Fruit fly (Drosophila melanogaster) whole organism, embryonic: ENCODE results near the gene nbs.

Experiments used
- CG11695 ChIP-seq: fragments of 200-800 bp; sonication (Bioruptor generic); IDR thresholded peaks from 3 replicates; pipeline ENCODE4 v1.3.6; 2022; ENCODE audit warnings: missing biosample characterization, missing genetic modification characterization
- CG12659 ChIP-seq: fragments of 200-800 bp; sonication (Bioruptor generic); optimal IDR thresholded peaks from 3 replicates; lab custom pipeline; 2017; ENCODE audit warnings: mild to moderate bottlenecking, missing biosample characterization, missing genetic modification reagents, missing genetic modification characterization
- CG14050 ChIP-seq: fragments of 200-800 bp; sonication (Bioruptor generic); IDR thresholded peaks from 3 replicates; pipeline ENCODE4 v1.3.6; 2022; ENCODE audit warnings: missing biosample characterization, missing genetic modification characterization
- CG14667 ChIP-seq: fragments of 200-800 bp; sonication (Bioruptor generic); IDR thresholded peaks from 2 replicates; pipeline ENCODE4 v1.3.6; 2022; ENCODE audit warnings: missing biosample characterization, missing genetic modification characterization
- CG15073 ChIP-seq: fragments of 200-800 bp; sonication (Bioruptor generic); optimal IDR thresholded peaks from 2 replicates; lab custom pipeline; 2016; ENCODE audit warnings: missing biosample characterization, missing genetic modification characterization
- CG17361 ChIP-seq: fragments of 200-800 bp; sonication (Bioruptor generic); IDR thresholded peaks from 3 replicates; pipeline ENCODE4 v1.3.6; 2022; ENCODE audit warnings: missing biosample characterization, missing genetic modification characterization
- CG17385 ChIP-seq: fragments of 200-800 bp; sonication (Bioruptor generic); optimal IDR thresholded peaks from 3 replicates; lab custom pipeline; 2018; ENCODE audit warnings: missing biosample characterization, mild to moderate bottlenecking, missing genetic modification characterization
- CG18262 ChIP-seq: fragments of 200-800 bp; optimal IDR thresholded peaks from 3 replicates; lab custom pipeline; 2019; ENCODE audit warnings: missing biosample characterization, mild to moderate bottlenecking, missing genetic modification characterization, moderate library complexity
- CG4360 ChIP-seq: fragments of 200-800 bp; sonication (Bioruptor generic); IDR thresholded peaks from 2 replicates; pipeline ENCODE4 v1.3.6; 2022; ENCODE audit warnings: missing biosample characterization, missing genetic modification characterization
- CG6813 ChIP-seq: fragments of 200-800 bp; sonication (Bioruptor generic); optimal IDR thresholded peaks from 2 replicates; lab custom pipeline; 2017; ENCODE audit warnings: missing biosample characterization, missing genetic modification characterization, mild to moderate bottlenecking, moderate library complexity, missing genetic modification reagents
- CG8359 ChIP-seq: fragments of 200-800 bp; sonication (Bioruptor generic); optimal IDR thresholded peaks from 2 replicates; lab custom pipeline; 2017; ENCODE audit warnings: missing biosample characterization, mild to moderate bottlenecking, missing genetic modification characterization, borderline replicate concordance
- CG9609 ChIP-seq: fragments of 200-800 bp; sonication (Bioruptor generic); optimal IDR thresholded peaks from 3 replicates; lab custom pipeline; 2016; ENCODE audit warnings: missing biosample characterization, missing genetic modification characterization
- Dek ChIP-seq: fragments of 200-800 bp; sonication (Bioruptor generic); optimal IDR thresholded peaks from 3 replicates; lab custom pipeline; 2019; ENCODE audit warnings: missing biosample characterization, mild to moderate bottlenecking, missing genetic modification characterization, moderate library complexity
- Dref ChIP-seq: fragments of 200-800 bp; sonication (Bioruptor generic); IDR thresholded peaks from 2 replicates; pipeline ENCODE4 v1.3.6; 2022; ENCODE audit warnings: missing biosample characterization, missing genetic modification characterization
- Gug ChIP-seq: fragments of 200-800 bp; sonication (Bioruptor generic); IDR thresholded peaks from 4 replicates; pipeline ENCODE4 v1.3.6; 2022; ENCODE audit warnings: missing biosample characterization, missing genetic modification characterization
- HLH4C ChIP-seq: fragments of 200-800 bp; sonication (Bioruptor generic); IDR thresholded peaks from 3 replicates; pipeline ENCODE4 v1.3.6; 2022; ENCODE audit warnings: missing biosample characterization, missing genetic modification characterization; ENCODE audit not compliant: partially characterized antibody
- Jarid2 ChIP-seq: fragments of 200-800 bp; sonication (Bioruptor generic); optimal IDR thresholded peaks from 3 replicates; lab custom pipeline; 2017; ENCODE audit warnings: mild to moderate bottlenecking, missing biosample characterization, missing genetic modification reagents, missing genetic modification characterization
- Med ChIP-seq: fragments of 200-800 bp; sonication (Bioruptor generic); peaks from one replicate; lab custom pipeline; 2016; ENCODE audit warnings: missing biosample characterization, missing genetic modification characterization, mild to moderate bottlenecking, inconsistent platforms, moderate library complexity
- NC2β ChIP-seq: fragments of 200-800 bp; sonication (Bioruptor generic); optimal IDR thresholded peaks from 2 replicates; lab custom pipeline; 2016; ENCODE audit warnings: missing biosample characterization, missing genetic modification characterization
- NfI ChIP-seq: fragments of 200-800 bp; sonication (Bioruptor generic); optimal IDR thresholded peaks from 3 replicates; lab custom pipeline; 2018; ENCODE audit warnings: missing biosample characterization, mild to moderate bottlenecking, missing genetic modification characterization, moderate library complexity
- Scr ChIP-seq: fragments of 200-800 bp; sonication (Bioruptor generic); IDR thresholded peaks from 2 replicates; pipeline ENCODE4 v1.3.6; 2022; ENCODE audit warnings: missing biosample characterization, missing genetic modification characterization; ENCODE audit not compliant: partially characterized antibody
- Sox100B ChIP-seq: fragments of 200-800 bp; sonication (Bioruptor generic); optimal IDR thresholded peaks from 3 replicates; lab custom pipeline; 2018; ENCODE audit warnings: missing biosample characterization, mild to moderate bottlenecking, missing genetic modification characterization
- Tbp ChIP-seq: fragments of >200 bp; optimal IDR thresholded peaks from 2 replicates; lab custom pipeline; 2018; ENCODE audit warnings: missing biosample characterization, missing genetic modification characterization
- amos ChIP-seq: fragments of 200-800 bp; sonication (Bioruptor generic); IDR thresholded peaks from 2 replicates; pipeline ENCODE4 v1.3.6; 2022; ENCODE audit warnings: missing biosample characterization, missing genetic modification characterization; ENCODE audit not compliant: partially characterized antibody
- bsh ChIP-seq, 2 experiments: fragments of 200-800 bp; sonication (Bioruptor generic); optimal IDR thresholded peaks; 2 replicates each; lab custom pipeline; 2017 to 2018; ENCODE audit warnings: mild to moderate bottlenecking in 2 of 2, missing biosample characterization in 2 of 2, missing genetic modification characterization in 2 of 2, moderate library complexity in 1 of 2
- chinmo ChIP-seq: fragments of 200-800 bp; sonication (Bioruptor generic); IDR thresholded peaks from 4 replicates; pipeline ENCODE4 v1.3.6; 2022; ENCODE audit warnings: missing biosample characterization, missing genetic modification characterization; ENCODE audit not compliant: partially characterized antibody
- corto ChIP-seq: fragments of 200-800 bp; sonication (Bioruptor generic); optimal IDR thresholded peaks from 2 replicates; lab custom pipeline; 2016; ENCODE audit warnings: missing biosample characterization, mild to moderate bottlenecking, missing genetic modification characterization, moderate library complexity
- crol ChIP-seq: fragments of 200-800 bp; sonication (Bioruptor generic); IDR thresholded peaks from 2 replicates; pipeline ENCODE4 v1.3.6; 2022; ENCODE audit warnings: missing biosample characterization, missing genetic modification characterization
- da ChIP-seq: fragments of 200-800 bp; sonication (Bioruptor generic); optimal IDR thresholded peaks from 2 replicates; lab custom pipeline; 2016; ENCODE audit warnings: missing biosample characterization, missing genetic modification characterization
- danr ChIP-seq: fragments of 200-800 bp; sonication (Bioruptor generic); IDR thresholded peaks from 2 replicates; pipeline ENCODE4 v1.3.6; 2022; ENCODE audit warnings: missing biosample characterization, missing genetic modification characterization
- dm ChIP-seq: fragments of 200-800 bp; sonication (Bioruptor generic); optimal IDR thresholded peaks from 3 replicates; lab custom pipeline; 2016; ENCODE audit warnings: missing biosample characterization, missing genetic modification characterization
- dmrt11E ChIP-seq: fragments of 200-800 bp; sonication (Bioruptor generic); optimal IDR thresholded peaks from 3 replicates; lab custom pipeline; 2018; ENCODE audit warnings: missing biosample characterization, mild to moderate bottlenecking, missing genetic modification characterization, moderate library complexity
- fd64A ChIP-seq: fragments of 200-800 bp; sonication (Bioruptor generic); optimal IDR thresholded peaks from 3 replicates; lab custom pipeline; 2018; ENCODE audit warnings: missing biosample characterization, mild to moderate bottlenecking, missing genetic modification characterization
- ftz-f1 ChIP-seq: fragments of 200-800 bp; sonication (Bioruptor generic); optimal IDR thresholded peaks from 2 replicates; lab custom pipeline; 2016; ENCODE audit warnings: missing biosample characterization, missing genetic modification characterization
- hth ChIP-seq: fragments of >200 bp; optimal IDR thresholded peaks from 2 replicates; lab custom pipeline; 2017; ENCODE audit warnings: inconsistent platforms
- ken ChIP-seq: fragments of 200-800 bp; sonication (Bioruptor generic); IDR thresholded peaks from 3 replicates; pipeline ENCODE4 v1.3.6; 2022; ENCODE audit warnings: missing biosample characterization, missing genetic modification characterization
- knrl ChIP-seq: fragments of 200-800 bp; sonication (Bioruptor generic); IDR thresholded peaks from 3 replicates; pipeline ENCODE4 v1.3.6; 2022; ENCODE audit warnings: missing biosample characterization, missing genetic modification characterization; ENCODE audit not compliant: partially characterized antibody
- lab ChIP-seq: fragments of 200-800 bp; sonication (Bioruptor generic); optimal IDR thresholded peaks from 3 replicates; lab custom pipeline; 2017; ENCODE audit warnings: missing biosample characterization, missing genetic modification characterization, mild to moderate bottlenecking, moderate library complexity, missing genetic modification reagents
- lola ChIP-seq, 3 experiments: fragments of >200 bp in 2 of 3; fragments of 200-800 bp in 1 of 3; sonication (Bioruptor generic) in 1 of 3; optimal IDR thresholded peaks; 2 replicates each; lab custom pipeline; 2017 to 2019; ENCODE audit warnings: missing biosample characterization in 3 of 3, missing genetic modification characterization in 3 of 3, mild to moderate bottlenecking in 1 of 3, moderate library complexity in 1 of 3
- lov ChIP-seq, 2 experiments: fragments of 200-800 bp in 1 of 2; fragments of >200 bp in 1 of 2; sonication (Bioruptor generic) in 1 of 2; IDR thresholded peaks in 1 of 2; optimal IDR thresholded peaks in 1 of 2; 2 replicates in 1 of 2; 3 replicates in 1 of 2; pipeline versions ENCODE4 v1.3.6 to Lab custom; 2017 to 2022; ENCODE audit warnings: missing biosample characterization in 1 of 2, missing genetic modification characterization in 1 of 2
- mld ChIP-seq: fragments of 200-800 bp; sonication (Bioruptor generic); IDR thresholded peaks from 3 replicates; pipeline ENCODE4 v1.3.6; 2022; ENCODE audit warnings: missing biosample characterization, missing genetic modification characterization; ENCODE audit not compliant: partially characterized antibody
- peb ChIP-seq: fragments of 200-800 bp; sonication (Bioruptor generic); IDR thresholded peaks from 2 replicates; pipeline ENCODE4 v1.3.6; 2022; ENCODE audit warnings: missing biosample characterization, missing genetic modification characterization
- so ChIP-seq: fragments of 200-800 bp; sonication (Bioruptor generic); IDR thresholded peaks from 3 replicates; pipeline ENCODE4 v1.3.6; 2022; ENCODE audit warnings: missing biosample characterization, missing genetic modification characterization
- sr ChIP-seq: fragments of 200-800 bp; sonication (Bioruptor generic); IDR thresholded peaks from 3 replicates; pipeline ENCODE4 v1.3.6; 2022; ENCODE audit warnings: missing biosample characterization, missing genetic modification characterization
- stwl ChIP-seq: fragments of 200-800 bp; sonication (Bioruptor generic); optimal IDR thresholded peaks from 3 replicates; lab custom pipeline; 2018; ENCODE audit warnings: missing biosample characterization, mild to moderate bottlenecking, missing genetic modification characterization, moderate library complexity
- toy ChIP-seq: fragments of 200-800 bp; sonication (Bioruptor generic); IDR thresholded peaks from 2 replicates; pipeline ENCODE4 v1.3.6; 2022; ENCODE audit warnings: missing biosample characterization, missing genetic modification characterization
- usp ChIP-seq: fragments of >200 bp; optimal IDR thresholded peaks from 2 replicates; lab custom pipeline; 2017; ENCODE audit warnings: missing biosample characterization, missing genetic modification characterization
- wek ChIP-seq: fragments of 200-800 bp; sonication (Bioruptor generic); optimal IDR thresholded peaks from 3 replicates; lab custom pipeline; 2018; ENCODE audit warnings: missing biosample characterization, mild to moderate bottlenecking, missing genetic modification characterization, moderate library complexity
- zen2 ChIP-seq: fragments of 200-800 bp; sonication (Bioruptor generic); IDR thresholded peaks from 3 replicates; pipeline ENCODE4 v1.3.6; 2022; ENCODE audit warnings: missing biosample characterization, missing genetic modification characterization; ENCODE audit not compliant: partially characterized antibody
- zf30C ChIP-seq: fragments of 200-800 bp; sonication (Bioruptor generic); optimal IDR thresholded peaks from 3 replicates; lab custom pipeline; 2018; ENCODE audit warnings: missing biosample characterization, mild to moderate bottlenecking, missing genetic modification characterization
- zfh2 ChIP-seq: fragments of 200-800 bp; sonication (Bioruptor generic); optimal IDR thresholded peaks from 2 replicates; lab custom pipeline; 2016; ENCODE audit warnings: missing biosample characterization, missing genetic modification characterization

Gene nbs

dm6 chr3L:9742342-9742741 is 19.3 kb upstream of the nbs start (continued):
- TF ChIP-seq Dref (GFP tag; lab: Robert Waterston, UW), result no peak
- TF ChIP-seq stwl (tag; lab: Kevin White, UChicago), result no peak
- peak; percentile 28 for TF ChIP-seq corto (GFP tag; lab: Kevin White, UChicago)
- TF ChIP-seq lab (GFP tag; lab: Kevin White, UChicago), result no peak
- no peak for TF ChIP-seq Tbp (GFP tag; lab: Kevin White, UChicago)
- no peak for TF ChIP-seq toy (GFP tag; lab: Robert Waterston, UW)
- TF ChIP-seq crol, result no peak
- TF ChIP-seq danr (GFP tag; lab: Robert Waterston, UW), result no peak
- TF ChIP-seq zen2 (GFP tag; lab: Robert Waterston, UW), result no peak
- TF ChIP-seq peb (GFP tag; lab: Robert Waterston, UW), result no peak
- TF ChIP-seq dm (GFP tag; lab: Kevin White, UChicago), result no peak
- no peak for TF ChIP-seq Scr (GFP tag; lab: Robert Waterston, UW)
- no peak for TF ChIP-seq zfh2 (GFP tag; lab: Kevin White, UChicago)
- no peak for TF ChIP-seq CG14667 (GFP tag; lab: Robert Waterston, UW)
- no peak for TF ChIP-seq knrl (GFP tag; lab: Robert Waterston, UW)
- TF ChIP-seq usp, result no peak
- peak in 1 of 2 experiments; percentile 48 for TF ChIP-seq bsh (GFP tag; optimal IDR thresholded peaks at IDR 0.05; lab: Kevin White, UChicago)
- no peak for TF ChIP-seq Gug (GFP tag; lab: Robert Waterston, UW)
- TF ChIP-seq mld (GFP tag; lab: Robert Waterston, UW), result no peak
- TF ChIP-seq Med (GFP tag; lab: Kevin White, UChicago), result peak; percentile 8
- TF ChIP-seq CG17385, result no peak
- no peak for TF ChIP-seq Dek
- TF ChIP-seq CG11695 (GFP tag; lab: Robert Waterston, UW), result no peak
- no peak for TF ChIP-seq fd64A
- TF ChIP-seq wek (GFP tag; lab: Kevin White, UChicago), result no peak
- no peak for TF ChIP-seq amos
- no peak for TF ChIP-seq so (GFP tag; lab: Robert Waterston, UW)
- peak in 1 of 3 experiments; percentile 27 for TF ChIP-seq lola (GFP tag; optimal IDR thresholded peaks at IDR 0.05; lab: Kevin White, UChicago)
- no peak for TF ChIP-seq ken (GFP tag; lab: Robert Waterston, UW)
- peak; percentile 1 for TF ChIP-seq Sox100B
- TF ChIP-seq hth (lab: Kevin White, UChicago), result no peak
- no peak for TF ChIP-seq ftz-f1 (GFP tag; lab: Kevin White, UChicago)
- no peak for TF ChIP-seq CG15073 (GFP tag; lab: Kevin White, UChicago)
- TF ChIP-seq CG9609, result no peak
- no peak for TF ChIP-seq CG17361
- no peak for TF ChIP-seq CG4360 (GFP tag; lab: Robert Waterston, UW)
- no peak for TF ChIP-seq NfI (GFP tag; lab: Kevin White, UChicago)
- peak; percentile 55 for TF ChIP-seq CG18262 (tag; lab: Kevin White, UChicago)
- no peak for TF ChIP-seq CG12659 (GFP tag; lab: Kevin White, UChicago)
- TF ChIP-seq da (GFP tag; lab: Kevin White, UChicago), result no peak
- no peak for TF ChIP-seq HLH4C
- no peak for TF ChIP-seq lov (optimal IDR thresholded peaks at IDR 0.05; lab: Kevin White, UChicago)
- no peak for TF ChIP-seq lov (GFP tag; IDR thresholded peaks at IDR 0.05; lab: Robert Waterston, UW)
- TF ChIP-seq CG14050 (GFP tag; lab: Robert Waterston, UW), result no peak
- no peak for TF ChIP-seq zf30C
- TF ChIP-seq NC2β (GFP tag; lab: Kevin White, UChicago), result no peak
- peak; percentile 3 for TF ChIP-seq dmrt11E (tag; lab: Kevin White, UChicago)
- no peak for TF ChIP-seq CG6813 (GFP tag; lab: Kevin White, UChicago)
- no peak for TF ChIP-seq Jarid2 (GFP tag; lab: Kevin White, UChicago)
- TF ChIP-seq sr (GFP tag; lab: Robert Waterston, UW), result no peak
- no peak for TF ChIP-seq CG8359 (GFP tag; lab: Kevin White, UChicago)
- no peak for TF ChIP-seq chinmo
